Worm (Caenorhabditis elegans) whole organism, late embryonic: ENCODE measurements around the gene srx-95.

Experiments used
- K09A11.1 ChIP-seq: sonication (generic microtip); optimal IDR thresholded peaks from 2 replicates; lab custom pipeline; 2017; ENCODE audit warnings: antibody characterized with exemption, mild to moderate bottlenecking, missing genetic modification characterization, missing compliant biosample characterization; ENCODE audit not compliant: insufficient read depth
- ahr-1 ChIP-seq: sonication (generic microtip); optimal IDR thresholded peaks from 2 replicates; lab custom pipeline; 2016; ENCODE audit warnings: missing genetic modification characterization, missing compliant biosample characterization
- ceh-14 ChIP-seq: sonication (generic microtip); optimal IDR thresholded peaks from 2 replicates; lab custom pipeline; 2016; ENCODE audit warnings: missing genotype, missing genetic modification characterization, missing compliant biosample characterization
- ceh-18 ChIP-seq: sonication (generic microtip); optimal IDR thresholded peaks from 2 replicates; lab custom pipeline; 2016; ENCODE audit warnings: missing genetic modification characterization, missing compliant biosample characterization
- ceh-30 ChIP-seq: fragments of 150-350 bp; optimal IDR thresholded peaks from 2 replicates; lab custom pipeline; 2014; ENCODE audit warnings: missing biosample characterization, missing genetic modification characterization
- ceh-6 ChIP-seq: fragments of 200-800 bp; sonication (Bioruptor generic); optimal IDR thresholded peaks from 2 replicates; lab custom pipeline; 2018; ENCODE audit warnings: mild to moderate bottlenecking, missing genetic modification characterization, missing compliant biosample characterization
- che-1 ChIP-seq: sonication (generic microtip); optimal IDR thresholded peaks from 2 replicates; lab custom pipeline; 2016; ENCODE audit warnings: mild to moderate bottlenecking, missing genetic modification characterization, missing compliant biosample characterization
- elt-2 ChIP-seq: sonication (generic microtip); optimal IDR thresholded peaks from 2 replicates; lab custom pipeline; 2016; ENCODE audit warnings: missing genetic modification reagents, missing genetic modification characterization, missing compliant biosample characterization
- ets-4 ChIP-seq: sonication (generic microtip); optimal IDR thresholded peaks from 2 replicates; lab custom pipeline; 2016; ENCODE audit warnings: missing genetic modification characterization, missing compliant biosample characterization
- eyg-1 ChIP-seq: sonication (generic microtip); optimal IDR thresholded peaks from 2 replicates; lab custom pipeline; 2016; ENCODE audit warnings: missing genotype, missing genetic modification characterization, missing compliant biosample characterization
- fkh-10 ChIP-seq: fragments of 150-350 bp; optimal IDR thresholded peaks from 2 replicates; lab custom pipeline; 2014; ENCODE audit warnings: missing biosample characterization, missing genetic modification reagents, missing genetic modification characterization
- fkh-6 ChIP-seq: sonication (generic microtip); optimal IDR thresholded peaks from 2 replicates; lab custom pipeline; 2016; ENCODE audit warnings: missing genetic modification characterization, missing compliant biosample characterization
- gmeb-2 ChIP-seq: sonication (generic microtip); optimal IDR thresholded peaks from 2 replicates; lab custom pipeline; 2016; ENCODE audit warnings: missing genetic modification characterization, inconsistent platforms, missing compliant biosample characterization
- hlh-13 ChIP-seq: fragments of 200-800 bp; sonication (Bioruptor generic); optimal IDR thresholded peaks from 2 replicates; lab custom pipeline; 2018; ENCODE audit warnings: mild to moderate bottlenecking, missing genetic modification characterization, missing compliant biosample characterization
- hlh-15 ChIP-seq: sonication (generic microtip); optimal IDR thresholded peaks from 2 replicates; lab custom pipeline; 2016; ENCODE audit warnings: missing genetic modification characterization, missing compliant biosample characterization
- hlh-30 ChIP-seq: sonication (generic microtip); optimal IDR thresholded peaks from 2 replicates; lab custom pipeline; 2017; ENCODE audit warnings: antibody characterized with exemption, missing genetic modification characterization, missing compliant biosample characterization; ENCODE audit not compliant: insufficient read depth
- hlh-8 ChIP-seq: sonication (generic microtip); optimal IDR thresholded peaks from 2 replicates; lab custom pipeline; 2016; ENCODE audit warnings: missing genotype, missing genetic modification characterization, missing compliant biosample characterization
- lim-6 ChIP-seq: sonication (generic microtip); optimal IDR thresholded peaks from 2 replicates; lab custom pipeline; 2016; ENCODE audit warnings: missing genetic modification characterization, missing compliant biosample characterization
- lin-11 ChIP-seq: fragments of 200-800 bp; sonication (Bioruptor generic); optimal IDR thresholded peaks from 2 replicates; lab custom pipeline; 2018; ENCODE audit warnings: mild to moderate bottlenecking, missing genetic modification characterization, missing compliant biosample characterization
- madf-2 ChIP-seq: sonication (generic microtip); optimal IDR thresholded peaks from 2 replicates; lab custom pipeline; 2017; ENCODE audit warnings: missing genetic modification characterization, missing compliant biosample characterization
- npax-4 ChIP-seq: sonication (generic microtip); optimal IDR thresholded peaks from 2 replicates; lab custom pipeline; 2016; ENCODE audit warnings: missing genetic modification characterization, missing compliant biosample characterization
- pag-3 ChIP-seq: sonication (generic microtip); optimal IDR thresholded peaks from 2 replicates; lab custom pipeline; 2016; ENCODE audit warnings: missing compliant biosample characterization, missing genetic modification characterization, borderline replicate concordance
- pha-4 ChIP-seq: fragments of 150-350 bp; optimal IDR thresholded peaks from 2 replicates; lab custom pipeline; 2018; ENCODE audit warnings: missing biosample characterization, missing genetic modification reagents, missing genetic modification characterization
- pqm-1 ChIP-seq: sonication (generic microtip); optimal IDR thresholded peaks from 2 replicates; lab custom pipeline; 2016; ENCODE audit warnings: missing genetic modification characterization, missing compliant biosample characterization
- pros-1 ChIP-seq: fragments of 150-350 bp; optimal IDR thresholded peaks from 2 replicates; lab custom pipeline; 2014; ENCODE audit warnings: missing biosample characterization, missing genetic modification reagents, missing genetic modification characterization
- ref-2 ChIP-seq: sonication (generic microtip); optimal IDR thresholded peaks from 2 replicates; lab custom pipeline; 2016; ENCODE audit warnings: missing genetic modification characterization, missing compliant biosample characterization
- rnt-1 ChIP-seq: sonication (generic microtip); optimal IDR thresholded peaks from 2 replicates; lab custom pipeline; 2016; ENCODE audit warnings: missing genetic modification characterization, missing compliant biosample characterization
- sdc-2 ChIP-seq: sonication (generic microtip); optimal IDR thresholded peaks from 2 replicates; lab custom pipeline; 2016; ENCODE audit warnings: missing genotype, missing genetic modification characterization, missing compliant biosample characterization
- sox-2 ChIP-seq: fragments of 200-800 bp; sonication (Bioruptor generic); IDR thresholded peaks from 2 replicates; pipeline ENCODE4 v1.3.6; 2022; ENCODE audit warnings: missing genetic modification reagents, missing genetic modification characterization, missing compliant biosample characterization
- sox-4 ChIP-seq: sonication (generic microtip); optimal IDR thresholded peaks from 2 replicates; lab custom pipeline; 2017; ENCODE audit warnings: mild to moderate bottlenecking, missing genetic modification characterization, inconsistent platforms, missing compliant biosample characterization
- syd-9 ChIP-seq: sonication (generic microtip); optimal IDR thresholded peaks from 2 replicates; lab custom pipeline; 2016; ENCODE audit warnings: mild to moderate bottlenecking, missing genetic modification characterization, moderate library complexity, missing compliant biosample characterization
- unc-3 ChIP-seq, 2 experiments: fragments of 200-800 bp in 1 of 2; sonication (Bioruptor generic) in 1 of 2; sonication (generic microtip) in 1 of 2; conservative IDR thresholded peaks in 1 of 2; optimal IDR thresholded peaks in 1 of 2; 2 replicates each; pipeline versions ENCODE4 v1.3.6 to Lab custom; 2016 to 2022; ENCODE audit warnings: missing compliant biosample characterization in 2 of 2, missing genetic modification characterization in 2 of 2, missing genetic modification reagents in 1 of 2
- unc-55 ChIP-seq: sonication (generic microtip); optimal IDR thresholded peaks from 2 replicates; lab custom pipeline; 2017; ENCODE audit warnings: missing biosample characterization, missing genetic modification reagents, missing genetic modification characterization
- unc-86 ChIP-seq: sonication (generic microtip); optimal IDR thresholded peaks from 2 replicates; lab custom pipeline; 2016; ENCODE audit warnings: missing genetic modification characterization, missing compliant biosample characterization
- zip-5 ChIP-seq: sonication (generic microtip); optimal IDR thresholded peaks from 2 replicates; lab custom pipeline; 2016; ENCODE audit warnings: missing genetic modification characterization, missing compliant biosample characterization
- ztf-16 ChIP-seq: sonication (generic microtip); optimal IDR thresholded peaks from 2 replicates; lab custom pipeline; 2017; ENCODE audit warnings: missing genetic modification characterization, missing compliant biosample characterization

Gene srx-95

DNA sequence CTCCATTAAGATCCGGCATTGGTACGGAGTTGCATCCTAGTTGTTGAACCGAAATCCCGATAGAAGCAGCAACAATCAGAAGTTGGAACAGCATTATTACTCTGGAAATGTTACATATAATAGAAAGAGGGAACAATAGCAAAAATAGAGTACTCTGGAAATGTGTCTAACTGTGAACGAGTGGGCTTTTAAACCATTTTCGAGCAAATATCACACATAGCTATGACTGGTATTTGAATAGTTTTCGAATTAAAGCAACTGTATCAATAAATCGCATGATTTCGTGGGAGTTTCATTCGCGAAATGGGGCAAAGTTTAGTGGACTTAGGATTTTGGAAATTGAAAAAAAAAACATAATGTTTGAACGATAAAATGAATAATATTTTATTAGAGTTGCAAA is 5.1 kb downstream of the srx-95 start, which contains the start of gene F41G3.10:
F41G3.10 (minus strand) TSS at position 101 of the 400 bp plus-strand sequence.
- TF ChIP-seq ceh-30 (tag; lab: Kevin White, UChicago) = no peak
- TF ChIP-seq hlh-15 (tag; lab: Kevin White, UChicago) = no peak
- TF ChIP-seq unc-86 (tag; lab: Kevin White, UChicago) = no peak
- no peak for TF ChIP-seq hlh-13
- TF ChIP-seq che-1 (tag; lab: Kevin White, UChicago) = no peak
- no peak for TF ChIP-seq lin-11
- no peak for TF ChIP-seq eyg-1 (tag; lab: Kevin White, UChicago)
- TF ChIP-seq ahr-1 (tag; lab: Kevin White, UChicago) = no peak
- TF ChIP-seq hlh-30 = no peak
- TF ChIP-seq pqm-1 (tag; lab: Kevin White, UChicago) = no peak
- TF ChIP-seq zip-5 (tag; lab: Kevin White, UChicago) = no peak
- no peak for TF ChIP-seq syd-9 (tag; lab: Kevin White, UChicago)
- no peak for TF ChIP-seq elt-2 (tag; lab: Kevin White, UChicago)
- TF ChIP-seq hlh-8 (tag; lab: Kevin White, UChicago) = no peak
- TF ChIP-seq ztf-16 = no peak
- TF ChIP-seq ceh-6 (GFP tag; lab: Kevin White, UChicago) = no peak
- TF ChIP-seq npax-4 = no peak
- TF ChIP-seq fkh-10 = no peak
- TF ChIP-seq unc-3 (GFP tag; conservative IDR thresholded peaks at IDR 0.05; lab: Robert Waterston, UW) = no peak
- no peak for TF ChIP-seq unc-3 (tag; optimal IDR thresholded peaks at IDR 0.05; lab: Kevin White, UChicago)
- TF ChIP-seq, all 69 proteins: peak for 0

DNA sequence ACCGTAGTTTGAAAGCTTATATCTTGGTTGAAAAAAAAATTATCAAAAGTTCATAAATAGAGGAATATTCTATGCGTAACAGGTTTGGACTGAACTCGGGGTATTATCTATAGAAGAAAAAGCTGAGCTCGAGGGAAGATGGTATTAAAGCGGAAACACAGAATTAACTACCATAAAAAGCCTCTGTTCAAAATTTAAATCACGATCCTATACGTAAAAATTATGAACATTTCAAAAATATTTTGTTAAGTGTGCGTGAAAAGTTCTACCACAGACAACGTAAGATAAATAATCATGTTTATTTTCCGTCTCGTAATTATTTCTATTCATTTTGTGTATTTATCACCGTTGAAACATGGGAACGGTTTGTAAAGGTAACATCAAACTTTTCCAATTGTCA is 8.2 kb downstream of the srx-95 start, which contains the start of gene F41G3.5:
F41G3.5 (plus strand) TSS at position 301 of the 400 bp plus-strand sequence.
- TF ChIP-seq pros-1 (tag; lab: Kevin White, UChicago) (no peak), ets-4 (tag; lab: Kevin White, UChicago) (no peak)
- TF ChIP-seq, all 69 proteins: peak for 0

DNA sequence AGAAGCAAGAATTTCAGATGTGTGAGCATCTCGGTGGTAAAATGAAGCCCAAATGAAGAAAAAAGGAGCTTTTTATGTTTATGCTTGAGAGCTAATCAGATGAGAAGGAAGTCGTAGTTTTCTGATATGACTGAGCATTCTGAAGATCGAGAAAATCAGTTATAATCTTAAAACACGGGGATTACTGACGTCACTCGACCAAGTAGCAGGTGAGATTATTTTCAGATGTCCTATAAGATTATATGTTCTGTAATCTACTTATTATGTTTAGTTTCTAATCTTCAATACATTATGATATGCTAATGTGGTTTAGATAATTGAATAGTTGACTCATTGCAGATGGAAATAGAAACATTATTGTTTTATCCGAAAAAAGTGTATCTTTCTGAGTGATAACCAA is 8.8 kb downstream of the srx-95 start, which contains the start of gene ins-14:
ins-14 (minus strand) TSS at position 32 of the 400 bp plus-strand sequence.
- TF ChIP-seq hlh-13 (no peak), madf-2 (tag; lab: Kevin White, UChicago) (no peak), ref-2 (tag; lab: Kevin White, UChicago) (no peak), pag-3 (no peak), K09A11.1 (tag; lab: Kevin White, UChicago) (no peak), ahr-1 (tag; lab: Kevin White, UChicago) (no peak), unc-55 (no peak), ceh-18 (tag; lab: Kevin White, UChicago) (no peak), fkh-6 (no peak)

DNA sequence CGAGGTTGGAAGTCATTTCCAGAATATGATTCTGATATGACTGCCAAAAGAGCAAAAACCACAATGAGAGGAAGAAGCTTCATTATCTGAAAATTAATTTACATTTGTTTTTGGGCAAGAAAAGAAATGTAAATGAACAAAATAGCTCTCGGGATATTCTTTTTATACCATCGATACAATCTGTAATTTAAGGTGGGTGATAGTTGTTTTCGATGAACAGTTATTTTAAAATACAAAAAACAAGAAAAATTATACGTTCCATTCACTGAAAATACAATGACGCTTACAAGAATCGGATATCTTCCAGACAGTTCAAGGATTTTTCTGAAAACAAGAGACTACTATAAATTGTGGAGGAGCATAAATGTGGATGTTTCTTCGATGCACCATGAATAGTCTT is 9.9 kb downstream of the srx-95 start, which contains the start of gene ins-15:
ins-15 (minus strand) TSS at position 101 of the 400 bp plus-strand sequence.
- TF ChIP-seq elt-2 (tag; lab: Kevin White, UChicago) = no peak
- no peak for TF ChIP-seq sdc-2 (tag; lab: Kevin White, UChicago)
- no peak for TF ChIP-seq eyg-1 (tag; lab: Kevin White, UChicago)
- TF ChIP-seq sox-4 = no peak
- no peak for TF ChIP-seq rnt-1 (tag; lab: Kevin White, UChicago)
- no peak for TF ChIP-seq lim-6 (tag; lab: Kevin White, UChicago)
- no peak for TF ChIP-seq ahr-1 (tag; lab: Kevin White, UChicago)
- no peak for TF ChIP-seq ceh-14 (tag; lab: Kevin White, UChicago)
- no peak for TF ChIP-seq sox-2 (GFP tag; lab: Robert Waterston, UW)
- no peak for TF ChIP-seq pha-4 (tag; lab: Kevin White, UChicago)
- TF ChIP-seq npax-4 = no peak
- TF ChIP-seq unc-55 = no peak
- TF ChIP-seq gmeb-2 = no peak
- TF ChIP-seq, all 69 proteins: peak for 0
